Worm (Caenorhabditis elegans) whole organism, young adult: ENCODE results near the gene zhit-1.

ENCODE experiments used
- B0019.2 ChIP-seq: fragments of 200-800 bp; sonication (Bioruptor generic); conservative IDR thresholded peaks from 2 replicates; pipeline ENCODE4 v1.3.6; 2022; ENCODE audit warnings: missing genetic modification reagents, missing genetic modification characterization, missing compliant biosample characterization
- B0035.1 ChIP-seq: sonication (generic microtip); optimal IDR thresholded peaks from 2 replicates; lab custom pipeline; 2016; ENCODE audit warnings: missing genetic modification characterization, mild to moderate bottlenecking, missing compliant biosample characterization, missing genotype, missing genetic modification reagents
- F10E7.11 ChIP-seq: sonication (generic microtip); optimal IDR thresholded peaks from 2 replicates; lab custom pipeline; 2017; ENCODE audit warnings: mild to moderate bottlenecking, missing genetic modification characterization, moderate library complexity, missing compliant biosample characterization
- F22D6.2 ChIP-seq: sonication (generic microtip); optimal IDR thresholded peaks from 2 replicates; lab custom pipeline; 2016; ENCODE audit warnings: mild to moderate bottlenecking, missing genetic modification characterization, missing compliant biosample characterization
- F33H1.4 ChIP-seq: fragments of 200-800 bp; sonication (Bioruptor generic); IDR thresholded peaks from 2 replicates; pipeline ENCODE4 v1.3.6; 2022; ENCODE audit warnings: missing genetic modification reagents, missing genetic modification characterization, missing compliant biosample characterization
- F37B4.10 ChIP-seq: fragments of 200-800 bp; sonication (Bioruptor generic); IDR thresholded peaks from 2 replicates; pipeline ENCODE4 v1.3.6; 2022; ENCODE audit warnings: missing genetic modification characterization, missing compliant biosample characterization
- F39B2.1 ChIP-seq: fragments of 200-800 bp; sonication (Bioruptor generic); IDR thresholded peaks from 2 replicates; pipeline ENCODE4 v1.3.6; 2022; ENCODE audit warnings: missing genetic modification reagents, missing genetic modification characterization, missing compliant biosample characterization
- F52B5.7 ChIP-seq: sonication (generic microtip); optimal IDR thresholded peaks from 2 replicates; lab custom pipeline; 2016; ENCODE audit warnings: mild to moderate bottlenecking, missing genetic modification characterization, missing compliant biosample characterization
- F57C9.4 ChIP-seq: sonication (generic microtip); optimal IDR thresholded peaks from 2 replicates; lab custom pipeline; 2017; ENCODE audit warnings: mild to moderate bottlenecking, missing genetic modification characterization, missing compliant biosample characterization
- T07F8.4 ChIP-seq: sonication (generic microtip); optimal IDR thresholded peaks from 2 replicates; lab custom pipeline; 2016; ENCODE audit warnings: mild to moderate bottlenecking, missing genetic modification characterization, moderate library complexity, missing compliant biosample characterization
- T26A5.8 ChIP-seq: sonication (generic microtip); optimal IDR thresholded peaks from 2 replicates; lab custom pipeline; 2016; ENCODE audit warnings: missing genetic modification characterization, missing compliant biosample characterization
- ZK185.1 ChIP-seq: sonication (generic microtip); optimal IDR thresholded peaks from 2 replicates; lab custom pipeline; 2016; ENCODE audit warnings: mild to moderate bottlenecking, missing genetic modification characterization, missing compliant biosample characterization; ENCODE audit not compliant: poor library complexity, severe bottlenecking
- akir-1 ChIP-seq: fragments of 200-800 bp; sonication (Bioruptor generic); optimal IDR thresholded peaks from 2 replicates; lab custom pipeline; 2018; ENCODE audit warnings: mild to moderate bottlenecking, missing genetic modification characterization, moderate library complexity, missing compliant biosample characterization
- ccch-3 ChIP-seq: fragments of 200-800 bp; sonication (Bioruptor generic); optimal IDR thresholded peaks from 2 replicates; lab custom pipeline; 2018; ENCODE audit warnings: mild to moderate bottlenecking, missing genetic modification characterization, missing compliant biosample characterization
- ceh-100 ChIP-seq: fragments of 200-800 bp; sonication (Bioruptor generic); IDR thresholded peaks from 2 replicates; pipeline ENCODE4 v1.3.6; 2022; ENCODE audit warnings: missing genetic modification reagents, missing genetic modification characterization, missing compliant biosample characterization
- ceh-58 ChIP-seq: fragments of 200-800 bp; sonication (Bioruptor generic); IDR thresholded peaks from 2 replicates; pipeline ENCODE4 v1.3.6; 2022; ENCODE audit warnings: missing genetic modification characterization, missing compliant biosample characterization
- ceh-79 ChIP-seq: sonication (generic microtip); optimal IDR thresholded peaks from 2 replicates; lab custom pipeline; 2017; ENCODE audit warnings: mild to moderate bottlenecking, missing genetic modification characterization, missing compliant biosample characterization
- ceh-91 ChIP-seq: fragments of 200-800 bp; sonication (Bioruptor generic); IDR thresholded peaks from 2 replicates; pipeline ENCODE4 v1.3.6; 2022; ENCODE audit warnings: missing genetic modification reagents, missing genetic modification characterization, missing compliant biosample characterization
- efl-1 ChIP-seq: fragments of 150-350 bp; optimal IDR thresholded peaks from 2 replicates; lab custom pipeline; 2014; ENCODE audit warnings: missing biosample characterization, missing genetic modification reagents, missing genetic modification characterization
- egl-18 ChIP-seq: fragments of 200-800 bp; sonication (Bioruptor generic); IDR thresholded peaks from 2 replicates; pipeline ENCODE4 v1.3.6; 2022; ENCODE audit warnings: missing genetic modification reagents, missing genetic modification characterization, missing compliant biosample characterization
- egl-44 ChIP-seq: fragments of 200-800 bp; sonication (Bioruptor generic); IDR thresholded peaks from 2 replicates; pipeline ENCODE4 v1.3.6; 2022; ENCODE audit warnings: missing genetic modification reagents, missing genetic modification characterization, missing compliant biosample characterization
- egrh-3 ChIP-seq: fragments of 200-800 bp; sonication (Bioruptor generic); IDR thresholded peaks from 2 replicates; pipeline ENCODE4 v1.3.6; 2022; ENCODE audit warnings: missing genetic modification reagents, missing genetic modification characterization, missing compliant biosample characterization
- ets-4 ChIP-seq: fragments of 200-800 bp; sonication (Bioruptor generic); optimal IDR thresholded peaks from 2 replicates; lab custom pipeline; 2018; ENCODE audit warnings: mild to moderate bottlenecking, missing genetic modification characterization, missing compliant biosample characterization
- gei-17 ChIP-seq: fragments of 200-800 bp; sonication (Bioruptor generic); optimal IDR thresholded peaks from 2 replicates; lab custom pipeline; 2018; ENCODE audit warnings: mild to moderate bottlenecking, missing genetic modification characterization, missing compliant biosample characterization
- hmg-20 ChIP-seq: fragments of 200-800 bp; sonication (Bioruptor generic); IDR thresholded peaks from 2 replicates; pipeline ENCODE4 v1.3.6; 2022; ENCODE audit warnings: missing genetic modification reagents, missing genetic modification characterization, missing compliant biosample characterization
- let-526 ChIP-seq: fragments of 200-800 bp; sonication (Bioruptor generic); IDR thresholded peaks from 2 replicates; pipeline ENCODE4 v1.3.6; 2022; ENCODE audit warnings: missing genetic modification reagents, missing genetic modification characterization, missing compliant biosample characterization
- let-607 ChIP-seq, 2 experiments: fragments of 200-800 bp in 1 of 2; sonication (Bioruptor generic) in 1 of 2; sonication (generic microtip) in 1 of 2; optimal IDR thresholded peaks; 2 replicates each; lab custom pipeline; 2016 to 2018; ENCODE audit warnings: mild to moderate bottlenecking in 2 of 2, missing compliant biosample characterization in 2 of 2, missing genetic modification characterization in 2 of 2, moderate library complexity in 2 of 2, missing genotype in 1 of 2
- lin-26 ChIP-seq: fragments of 200-800 bp; sonication (Bioruptor generic); IDR thresholded peaks from 2 replicates; pipeline ENCODE4 v1.3.6; 2022; ENCODE audit warnings: missing genetic modification reagents, missing genetic modification characterization, missing compliant biosample characterization
- lin-35 ChIP-seq, 3 experiments: fragments of 150-350 bp in 2 of 3; sonication (generic microtip) in 1 of 3; optimal IDR thresholded peaks; 2 replicates each; lab custom pipeline; 2014 to 2018; ENCODE audit warnings: missing biosample characterization in 3 of 3, missing genetic modification characterization in 3 of 3, missing genetic modification reagents in 3 of 3
- lin-54 ChIP-seq: fragments of 200-800 bp; sonication (Bioruptor generic); optimal IDR thresholded peaks from 2 replicates; lab custom pipeline; 2018; ENCODE audit warnings: mild to moderate bottlenecking, missing genetic modification characterization, missing compliant biosample characterization
- lsy-27 ChIP-seq: sonication (generic microtip); optimal IDR thresholded peaks from 2 replicates; lab custom pipeline; 2017; ENCODE audit warnings: missing genetic modification characterization, mild to moderate bottlenecking, missing compliant biosample characterization, antibody characterized with exemption, missing genotype, borderline replicate concordance; ENCODE audit not compliant: insufficient read depth
- mcd-1 ChIP-seq: fragments of 200-800 bp; sonication (Bioruptor generic); IDR thresholded peaks from 2 replicates; pipeline ENCODE4 v1.3.6; 2022; ENCODE audit warnings: missing genetic modification reagents, missing genetic modification characterization, missing compliant biosample characterization
- mxl-1 ChIP-seq: sonication (generic microtip); optimal IDR thresholded peaks from 2 replicates; lab custom pipeline; 2016; ENCODE audit warnings: missing genetic modification characterization, missing compliant biosample characterization
- nfya-1 ChIP-seq: sonication (generic microtip); optimal IDR thresholded peaks from 2 replicates; lab custom pipeline; 2017; ENCODE audit warnings: antibody characterized with exemption, missing compliant biosample characterization, missing genetic modification characterization, borderline replicate concordance; ENCODE audit not compliant: insufficient read depth
- nfya-2 ChIP-seq: fragments of 200-800 bp; sonication (Bioruptor generic); IDR thresholded peaks from 2 replicates; pipeline ENCODE4 v1.3.6; 2022; ENCODE audit warnings: missing genetic modification reagents, missing genetic modification characterization, missing compliant biosample characterization
- nhr-90 ChIP-seq: sonication (generic microtip); optimal IDR thresholded peaks from 2 replicates; lab custom pipeline; 2016; ENCODE audit warnings: missing genotype, mild to moderate bottlenecking, missing genetic modification characterization, missing compliant biosample characterization
- pha-4 ChIP-seq: fragments of 150-350 bp; sonication (generic microtip); optimal IDR thresholded peaks from 2 replicates; lab custom pipeline; 2014; ENCODE audit warnings: missing biosample characterization, missing genetic modification reagents, missing genetic modification characterization
- rcor-1 ChIP-seq: fragments of 200-800 bp; sonication (Bioruptor generic); IDR thresholded peaks from 2 replicates; pipeline ENCODE4 v1.3.6; 2022; ENCODE audit warnings: missing genetic modification reagents, missing genetic modification characterization, missing compliant biosample characterization
- repo-1 ChIP-seq: sonication (generic microtip); optimal IDR thresholded peaks from 2 replicates; lab custom pipeline; 2017; ENCODE audit warnings: mild to moderate bottlenecking, missing genetic modification characterization, missing compliant biosample characterization
- rpc-1 ChIP-seq, 2 experiments: fragments of 150-350 bp in 1 of 2; sonication (generic microtip) in 1 of 2; optimal IDR thresholded peaks; 2 replicates each; lab custom pipeline; 2014 to 2018; ENCODE audit warnings: missing biosample characterization in 1 of 2, missing genetic modification characterization in 1 of 2, missing genetic modification reagents in 1 of 2, missing genotype in 1 of 2
- sea-2 ChIP-seq: fragments of 200-800 bp; sonication (Bioruptor generic); IDR thresholded peaks from 2 replicates; pipeline ENCODE4 v1.3.6; 2022; ENCODE audit warnings: missing genetic modification characterization, missing compliant biosample characterization
- snpc-3.4 ChIP-seq: sonication (generic microtip); optimal IDR thresholded peaks from 2 replicates; lab custom pipeline; 2017; ENCODE audit warnings: missing genetic modification characterization, mild to moderate bottlenecking, missing compliant biosample characterization, antibody characterized with exemption, moderate library complexity, missing genotype, missing genetic modification reagents
- snpc-4 ChIP-seq, 5 experiments: fragments of 150-350 bp in 1 of 5; sonication (generic microtip) in 4 of 5; optimal IDR thresholded peaks; 2 replicates each; lab custom pipeline; 2014 to 2018; ENCODE audit warnings: missing genetic modification characterization in 5 of 5, missing biosample characterization in 3 of 5, antibody characterized with exemption in 2 of 5, mild to moderate bottlenecking in 2 of 5, missing compliant biosample characterization in 2 of 5, missing genotype in 2 of 5, moderate library complexity in 2 of 5, missing genetic modification reagents in 1 of 5
- sptf-2 ChIP-seq: fragments of 200-800 bp; sonication (Bioruptor generic); optimal IDR thresholded peaks from 2 replicates; lab custom pipeline; 2018; ENCODE audit warnings: mild to moderate bottlenecking, missing genetic modification characterization, missing compliant biosample characterization
- tbp1 ChIP-seq: fragments of 200-800 bp; sonication (Bioruptor generic); optimal IDR thresholded peaks from 2 replicates; lab custom pipeline; 2018; ENCODE audit warnings: mild to moderate bottlenecking, missing genetic modification characterization, missing compliant biosample characterization
- tbx-9 ChIP-seq: sonication (generic microtip); optimal IDR thresholded peaks from 2 replicates; lab custom pipeline; 2016; ENCODE audit warnings: borderline replicate concordance, missing genetic modification characterization, inconsistent platforms, missing compliant biosample characterization
- unc-62 ChIP-seq: fragments of 150-350 bp; optimal IDR thresholded peaks from 2 replicates; lab custom pipeline; 2014; ENCODE audit warnings: missing biosample characterization, missing genetic modification reagents, missing genetic modification characterization
- xnd-1 ChIP-seq: sonication (generic microtip); optimal IDR thresholded peaks from 2 replicates; lab custom pipeline; 2016; ENCODE audit warnings: missing genotype, missing genetic modification reagents, missing genetic modification characterization, missing compliant biosample characterization

The zhit-1 gene

ce11 chrV:5619372-5619771 lies 23.0 kb upstream of the zhit-1 start (continued):
- peak; percentile 58; the same call in 1 of the 2 replicates for TF ChIP-seq F33H1.4 (GFP tag; lab: Robert Waterston, UW)
- no peak for TF ChIP-seq T26A5.8 (tag; lab: Kevin White, UChicago)
- TF ChIP-seq lin-26 (GFP tag; lab: Robert Waterston, UW) = no peak
- no peak for TF ChIP-seq F39B2.1 (GFP tag; lab: Robert Waterston, UW)
- no peak for TF ChIP-seq rcor-1 (GFP tag; lab: Robert Waterston, UW)
- TF ChIP-seq repo-1 (tag; lab: Kevin White, UChicago) = no peak
- TF ChIP-seq sea-2 = no peak
- TF ChIP-seq sptf-2 (GFP tag; lab: Kevin White, UChicago) = no peak
- TF ChIP-seq F57C9.4 (tag; lab: Kevin White, UChicago) = no peak
- no peak for TF ChIP-seq ets-4 (GFP tag; lab: Kevin White, UChicago)
- TF ChIP-seq mxl-1 (tag; lab: Kevin White, UChicago) = no peak
- no peak for TF ChIP-seq rpc-1 (optimal IDR thresholded peaks at IDR 0.05; lab: Kevin White, UChicago)
- TF ChIP-seq rpc-1 (tag; optimal IDR thresholded peaks at IDR 0.05; lab: Kevin White, UChicago) = no peak
- TF ChIP-seq B0035.1 (tag; lab: Kevin White, UChicago) = no peak
- peak; percentile 86 for TF ChIP-seq mcd-1
- TF ChIP-seq ccch-3 (GFP tag; lab: Kevin White, UChicago) = no peak
- no peak for TF ChIP-seq egrh-3 (GFP tag; lab: Robert Waterston, UW)
- TF ChIP-seq unc-62 = no peak
- TF ChIP-seq egl-18 (GFP tag; lab: Robert Waterston, UW) = no peak
- peak; percentile 58 for TF ChIP-seq lin-54 (GFP tag; lab: Kevin White, UChicago)
- no peak for TF ChIP-seq hmg-20 (GFP tag; lab: Robert Waterston, UW)
- no peak for TF ChIP-seq T07F8.4 (tag; lab: Kevin White, UChicago)
- TF ChIP-seq F52B5.7 = no peak
- no peak for TF ChIP-seq let-607 (tag; optimal IDR thresholded peaks at IDR 0.05; lab: Kevin White, UChicago)
- no peak for TF ChIP-seq ceh-79 (tag; lab: Kevin White, UChicago)
- no peak for TF ChIP-seq snpc-3.4 (tag; lab: Kevin White, UChicago)
- TF ChIP-seq F10E7.11 (tag; lab: Kevin White, UChicago) = no peak
- no peak for TF ChIP-seq let-526 (GFP tag; lab: Robert Waterston, UW)
- TF ChIP-seq ceh-91 (GFP tag; lab: Robert Waterston, UW) = peak; percentile 72
- TF ChIP-seq akir-1 = no peak
- no peak for TF ChIP-seq gei-17 (GFP tag; lab: Kevin White, UChicago)
- no peak for TF ChIP-seq nfya-1 (tag; lab: Kevin White, UChicago)
- no peak for TF ChIP-seq ZK185.1 (tag; lab: Kevin White, UChicago)
- no peak for TF ChIP-seq lin-35 (GFP tag; optimal IDR thresholded peaks at IDR 0.05; lab: Kevin White, UChicago)
- no peak for TF ChIP-seq ceh-100 (GFP tag; lab: Robert Waterston, UW)
- no peak for TF ChIP-seq egl-44
- no peak for TF ChIP-seq nfya-2 (GFP tag; lab: Robert Waterston, UW)
- no peak for TF ChIP-seq ceh-58 (GFP tag; lab: Robert Waterston, UW)
- no peak for TF ChIP-seq F37B4.10 (GFP tag; lab: Robert Waterston, UW)
- TF ChIP-seq snpc-4 (GFP tag; optimal IDR thresholded peaks at IDR 0.05; lab: Kevin White, UChicago) = no peak
- TF ChIP-seq snpc-4 (tag; optimal IDR thresholded peaks at IDR 0.05; lab: Kevin White, UChicago) = peak in 1 of 4 experiments; percentile 7
- TF ChIP-seq efl-1 (GFP tag; lab: Kevin White, UChicago) = peak; percentile 47
- TF ChIP-seq nhr-90 = no peak
- no peak for TF ChIP-seq tbx-9 (tag; lab: Kevin White, UChicago)
- TF ChIP-seq tbp1 = peak; percentile 31
- TF ChIP-seq pha-4 (tag; lab: Kevin White, UChicago) = no peak
- no peak for TF ChIP-seq B0019.2
- TF ChIP-seq F22D6.2 (tag; lab: Kevin White, UChicago) = no peak
- peak; percentile 52 for TF ChIP-seq xnd-1 (tag; lab: Kevin White, UChicago)
- no peak for TF ChIP-seq lsy-27
